Worm (Caenorhabditis elegans) whole organism, L1 larva: ENCODE measurements around the gene F54H12.2.

ENCODE experiments used
- ces-1 ChIP-seq: fragments of 150-350 bp; optimal IDR thresholded peaks from 2 replicates; lab custom pipeline; 2014; ENCODE audit warnings: missing biosample characterization, missing genetic modification reagents, missing genetic modification characterization
- dsc-1 ChIP-seq: sonication (generic microtip); optimal IDR thresholded peaks from 2 replicates; lab custom pipeline; 2016; ENCODE audit warnings: mild to moderate bottlenecking, missing genetic modification characterization, missing compliant biosample characterization
- egl-27 ChIP-seq, 2 experiments: fragments of 150-350 bp in 1 of 2; sonication (generic microtip); optimal IDR thresholded peaks; 3 replicates each; lab custom pipeline; 2017 to 2018; ENCODE audit warnings: missing biosample characterization in 2 of 2, missing genetic modification characterization in 2 of 2, missing genetic modification reagents in 2 of 2
- lin-35 ChIP-seq, 2 experiments: fragments of 150-350 bp; optimal IDR thresholded peaks; 2 replicates each; lab custom pipeline; 2014; ENCODE audit warnings: missing biosample characterization in 2 of 2, missing genetic modification characterization in 2 of 2, missing genetic modification reagents in 2 of 2
- nhr-12 ChIP-seq: sonication (generic microtip); optimal IDR thresholded peaks from 2 replicates; lab custom pipeline; 2017; ENCODE audit warnings: missing biosample characterization, missing genetic modification characterization
- nhr-76 ChIP-seq: sonication (generic microtip); optimal IDR thresholded peaks from 2 replicates; lab custom pipeline; 2017; ENCODE audit warnings: missing biosample characterization, missing genetic modification characterization
- pax-3 ChIP-seq: fragments of 200-800 bp; sonication (Bioruptor generic); optimal IDR thresholded peaks from 2 replicates; lab custom pipeline; 2018; ENCODE audit warnings: mild to moderate bottlenecking, missing genetic modification characterization, moderate library complexity, missing compliant biosample characterization
- sptf-1 ChIP-seq: fragments of 150-350 bp; optimal IDR thresholded peaks from 2 replicates; lab custom pipeline; 2014; ENCODE audit warnings: missing biosample characterization, missing genetic modification characterization
- swsn-7 ChIP-seq: sonication (generic microtip); optimal IDR thresholded peaks from 2 replicates; lab custom pipeline; 2016; ENCODE audit warnings: missing genetic modification characterization, missing compliant biosample characterization
- unc-30 ChIP-seq: sonication (generic microtip); optimal IDR thresholded peaks from 2 replicates; lab custom pipeline; 2017; ENCODE audit warnings: missing biosample characterization, missing genetic modification characterization
- unc-62 ChIP-seq: fragments of 150-350 bp; optimal IDR thresholded peaks from 2 replicates; lab custom pipeline; 2014; ENCODE audit warnings: missing biosample characterization, missing genetic modification reagents, missing genetic modification characterization
- ztf-11 ChIP-seq, 2 experiments: sonication (generic microtip); optimal IDR thresholded peaks; 2 replicates each; lab custom pipeline; 2016 to 2017; ENCODE audit warnings: missing genetic modification characterization in 2 of 2, missing biosample characterization in 1 of 2, missing compliant biosample characterization in 1 of 2

- no peak for TF ChIP-seq unc-30
- no peak for TF ChIP-seq ztf-11 (tag; optimal IDR thresholded peaks at IDR 0.05; lab: Kevin White, UChicago)
- no peak for TF ChIP-seq dsc-1 (tag; lab: Kevin White, UChicago)
- no peak for TF ChIP-seq swsn-7 (tag; lab: Kevin White, UChicago)
- TF ChIP-seq egl-27 (tag; optimal IDR thresholded peaks at IDR 0.05; lab: Kevin White, UChicago): no peak
- TF ChIP-seq pax-3: no peak
- no peak for TF ChIP-seq unc-62 (GFP tag; lab: Kevin White, UChicago)
- no peak for TF ChIP-seq lin-35 (GFP tag; optimal IDR thresholded peaks at IDR 0.05; lab: Kevin White, UChicago)
- no peak for TF ChIP-seq nhr-76 (tag; lab: Kevin White, UChicago)
- TF ChIP-seq nhr-12: no peak
- no peak for TF ChIP-seq sptf-1 (tag; lab: Kevin White, UChicago)
- TF ChIP-seq ces-1: no peak
These were observed 17.4 kb upstream of the F54H12.2 start, which contains the start of gene gsto-1 for ce11 chrIII:7946968-7947491.
